Fruit fly (Drosophila melanogaster): ENCODE measurements around the gene CG3699.
A peak's percentile ranks its signal among the peaks of the same experiment; 100 is the strongest.

The CG3699 gene

DNA sequence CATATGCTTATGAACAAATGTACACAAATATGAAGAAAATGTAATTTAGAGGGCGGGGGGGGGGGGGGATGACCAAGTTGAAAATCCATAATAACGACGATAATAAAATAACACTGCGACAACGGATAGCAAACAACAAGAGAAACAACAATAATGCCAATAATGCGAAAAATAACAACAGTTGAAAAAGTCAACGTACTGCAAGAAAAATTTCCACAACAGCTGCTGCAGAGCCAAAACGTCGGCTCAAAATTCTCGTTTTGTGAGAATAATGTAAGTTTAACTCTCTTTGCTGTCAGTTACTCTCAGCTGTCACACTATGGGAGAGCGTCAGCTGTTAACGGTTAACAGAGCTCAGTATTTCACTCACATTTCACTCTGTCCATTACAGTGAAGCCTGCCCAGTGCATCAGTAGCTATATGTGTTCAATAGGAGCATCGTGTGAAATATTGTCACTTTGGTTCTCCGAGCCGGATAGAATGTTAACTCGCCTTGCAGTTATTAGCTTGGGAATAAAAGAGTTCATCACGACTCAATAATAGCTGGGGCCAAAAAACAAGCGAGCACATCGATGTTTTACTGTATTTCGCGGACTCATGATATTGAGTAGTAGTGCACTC lies 46.5 kb downstream of the CG3699 start (continued):
- peak; percentile 76 for TF ChIP-seq CG12942 (GFP tag; optimal IDR thresholded peaks at IDR 0.05)
- peak; percentile 81 for TF ChIP-seq CG32532 (GFP tag; IDR thresholded peaks at IDR 0.05)
- TF ChIP-seq CG10431 (GFP tag; optimal IDR thresholded peaks at IDR 0.05): no peak
- TF ChIP-seq Hr39 (optimal IDR thresholded peaks at IDR 0.05): no peak
- peak; percentile 50 for TF ChIP-seq CG4854 (GFP tag; optimal IDR thresholded peaks at IDR 0.05)
- TF ChIP-seq dmrt11E (tag; optimal IDR thresholded peaks at IDR 0.05): peak; percentile 57
- peak; percentile 42; the same call in 1 of the 3 replicates for TF ChIP-seq CG11093 (GFP tag; IDR thresholded peaks at IDR 0.05)
- TF ChIP-seq kni (GFP tag; optimal IDR thresholded peaks at IDR 0.05): no peak
- TF ChIP-seq CG3726 (GFP tag; IDR thresholded peaks at IDR 0.05): peak; percentile 58; the same call in 1 of the 3 replicates
- peak; percentile 60 for TF ChIP-seq CG11723 (GFP tag; optimal IDR thresholded peaks at IDR 0.05)
- no peak for TF ChIP-seq D (optimal IDR thresholded peaks at IDR 0.05)
- TF ChIP-seq D (GFP tag; optimal IDR thresholded peaks at IDR 0.05): peak; percentile 51
- peak; percentile 5 for TF ChIP-seq CG30020 (tag; optimal IDR thresholded peaks at IDR 0.05)
- no peak for TF ChIP-seq Hey (tag; optimal IDR thresholded peaks at IDR 0.05)
- TF ChIP-seq CG7271 (tag; optimal IDR thresholded peaks at IDR 0.05): no peak
- TF ChIP-seq sug (tag; optimal IDR thresholded peaks at IDR 0.05): peak; percentile 67
- TF ChIP-seq CG8290 (GFP tag; optimal IDR thresholded peaks at IDR 0.05): peak; percentile 61
- TF ChIP-seq CG8290 (tag; optimal IDR thresholded peaks at IDR 0.05): peak in 1 of 2 experiments; percentile 95
- TF ChIP-seq CG6654 (GFP tag; optimal IDR thresholded peaks at IDR 0.05): peak; percentile 14
- no peak for TF ChIP-seq Scr (GFP tag; IDR thresholded peaks at IDR 0.05; ENCODE audit: partially characterized antibody)
- peak; percentile 75 for TF ChIP-seq Abd-B (GFP tag; optimal IDR thresholded peaks at IDR 0.05)
- TF ChIP-seq CG15479 (GFP tag; optimal IDR thresholded peaks at IDR 0.05): no peak
- TF ChIP-seq Atf6 (GFP tag; IDR thresholded peaks at IDR 0.05): peak; percentile 76
- peak; percentile 67 for TF ChIP-seq slp2 (GFP tag; optimal IDR thresholded peaks at IDR 0.05)
- peak; percentile 76 for TF ChIP-seq CG18262 (tag; optimal IDR thresholded peaks at IDR 0.05)
- peak; percentile 96 for TF ChIP-seq z (GFP tag; IDR thresholded peaks at IDR 0.05)
- peak; percentile 41 to 86 for TF ChIP-seq Hr51 (GFP tag; optimal IDR thresholded peaks at IDR 0.05)
- peak; percentile 54 for TF ChIP-seq CG4707 (GFP tag; optimal IDR thresholded peaks at IDR 0.05)
- TF ChIP-seq hbn (GFP tag; IDR thresholded peaks at IDR 0.05; ENCODE audit: partially characterized antibody): no peak
- TF ChIP-seq chm (GFP tag; IDR thresholded peaks at IDR 0.05): peak; percentile 41; the same call in 1 of the 2 replicates
- peak; percentile 45 for TF ChIP-seq vfl (GFP tag; optimal IDR thresholded peaks at IDR 0.05)
- TF ChIP-seq CG9609 (GFP tag; optimal IDR thresholded peaks at IDR 0.05): peak; percentile 79
- no peak for TF ChIP-seq CG14965 (GFP tag; optimal IDR thresholded peaks at IDR 0.05; ENCODE audit: borderline replicate concordance)
- TF ChIP-seq usp (GFP tag; optimal IDR thresholded peaks at IDR 0.05): no peak
- peak; percentile 48 for TF ChIP-seq CG10959 (GFP tag; IDR thresholded peaks at IDR 0.05)
- peak; percentile 54; the same call in 1 of the 2 replicates for TF ChIP-seq wor (GFP tag; IDR thresholded peaks at IDR 0.05)
- TF ChIP-seq HLH54F (GFP tag; optimal IDR thresholded peaks at IDR 0.05): peak; percentile 77
- TF ChIP-seq CG3163 (GFP tag; optimal IDR thresholded peaks at IDR 0.05): peak; percentile 16
- peak; percentile 33 for TF ChIP-seq twi (tag; optimal IDR thresholded peaks at IDR 0.05)
- TF ChIP-seq onecut (GFP tag; IDR thresholded peaks at IDR 0.05): peak; percentile 73
- TF ChIP-seq dm (GFP tag; optimal IDR thresholded peaks at IDR 0.05): peak; percentile 40
- no peak for TF ChIP-seq CG16813 (GFP tag; IDR thresholded peaks at IDR 0.05; ENCODE audit: partially characterized antibody)
- TF ChIP-seq Sin3A (optimal IDR thresholded peaks at IDR 0.05): no peak
- TF ChIP-seq CG13123 (GFP tag; optimal IDR thresholded peaks at IDR 0.05): peak; percentile 39
- TF ChIP-seq en (GFP tag; optimal IDR thresholded peaks at IDR 0.05): peak; percentile 66
- TF ChIP-seq Bteb2 (GFP tag; optimal IDR thresholded peaks at IDR 0.05): peak; percentile 62
- TF ChIP-seq Meics (GFP tag; optimal IDR thresholded peaks at IDR 0.05): peak; percentile 78
- peak; percentile 79 for TF ChIP-seq Gug (GFP tag; IDR thresholded peaks at IDR 0.05)
- peak; percentile 67; the same call in 1 of the 3 replicates for TF ChIP-seq CG11456 (GFP tag; IDR thresholded peaks at IDR 0.05)
- TF ChIP-seq yki (optimal IDR thresholded peaks at IDR 0.05): peak; percentile 26
- peak; percentile 38 for TF ChIP-seq Ets97D (GFP tag; optimal IDR thresholded peaks at IDR 0.05)
- peak; percentile 56 for TF ChIP-seq gsb-n (tag; optimal IDR thresholded peaks at IDR 0.05)

All from whole organism, embryonic.